Worm (Caenorhabditis elegans): ENCODE data around the gene Y14H12A.1.

- TF ChIP-seq fos-1 (tag; optimal IDR thresholded peaks at IDR 0.05) (no peak), snpc-4 (tag; optimal IDR thresholded peaks at IDR 0.05) (no peak), zag-1 (tag; optimal IDR thresholded peaks at IDR 0.05) (no peak), unc-62 (GFP tag; optimal IDR thresholded peaks at IDR 0.05) (no peak)
These were observed 44.5 kb upstream of the Y14H12A.1 start for ce11 chrII:3948507-3948906.
